Worm (Caenorhabditis elegans) whole organism, dauer: ENCODE results near the gene C06C3.10.

Experiments used
- unc-62 ChIP-seq: sonication (generic microtip); optimal IDR thresholded peaks from 2 replicates; lab custom pipeline; 2017; ENCODE audit warnings: missing biosample characterization, missing genetic modification reagents, missing genetic modification characterization

C06C3.10 gene

ce11 chrII:9343955-9344354, 33.1 kb downstream of the C06C3.10 start:
- no peak for TF ChIP-seq unc-62 (GFP tag; lab: Kevin White, UChicago)

ce11 chrII:9338859-9339258, 38.2 kb downstream of the C06C3.10 start, which contains the start of gene ttll-12:
Gene ttll-12, plus strand, starts transcription at chrII:9338997.
- TF ChIP-seq unc-62 (GFP tag; lab: Kevin White, UChicago), result no peak

- no peak for TF ChIP-seq unc-62 (GFP tag; lab: Kevin White, UChicago)
Measured at ce11 chrII:9336651-9337050, 40.4 kb downstream of the C06C3.10 start.

- no peak for TF ChIP-seq unc-62 (GFP tag; lab: Kevin White, UChicago)
Measured at ce11 chrII:9333714-9334113, 43.3 kb downstream of the C06C3.10 start, which contains the start of gene scp-1. Gene scp-1, plus strand, starts transcription at chrII:9334014.

- no peak for TF ChIP-seq unc-62 (GFP tag; lab: Kevin White, UChicago)
Measured at ce11 chrII:9333034-9333433, 44.0 kb downstream of the C06C3.10 start.

- TF ChIP-seq unc-62 (GFP tag; lab: Kevin White, UChicago), result no peak
Measured at ce11 chrII:9331343-9331742, 45.7 kb downstream of the C06C3.10 start, which contains the start of gene eif-3.F. Gene eif-3.F, plus strand, starts transcription at chrII:9331643.

- TF ChIP-seq unc-62 (GFP tag; lab: Kevin White, UChicago), result no peak
Measured at ce11 chrII:9329474-9329873, 47.6 kb downstream of the C06C3.10 start, which contains the start of gene wbp-2. Gene wbp-2, plus strand, starts transcription at chrII:9329774.
